Worm (Caenorhabditis elegans) whole organism, L1 larva: ENCODE measurements around the gene swt-5.

Experiments used
- C34B4.2 ChIP-seq: sonication (generic microtip); optimal IDR thresholded peaks from 2 replicates; lab custom pipeline; 2017; ENCODE audit warnings: mild to moderate bottlenecking, missing genetic modification characterization, missing compliant biosample characterization
- F16B12.6 ChIP-seq: fragments of 150-350 bp; optimal IDR thresholded peaks from 2 replicates; lab custom pipeline; 2014; ENCODE audit warnings: missing biosample characterization, missing genetic modification characterization
- aha-1 ChIP-seq: fragments of 150-350 bp; optimal IDR thresholded peaks from 2 replicates; lab custom pipeline; 2014; ENCODE audit warnings: missing biosample characterization, missing genetic modification characterization
- aly-2 ChIP-seq: fragments of 150-350 bp; optimal IDR thresholded peaks from 2 replicates; lab custom pipeline; 2014; ENCODE audit warnings: missing biosample characterization, missing genetic modification characterization
- ama-1 ChIP-seq: fragments of 150-350 bp; optimal IDR thresholded peaks from 2 replicates; lab custom pipeline; 2014
- blmp-1 ChIP-seq: fragments of 150-350 bp; optimal IDR thresholded peaks from 2 replicates; lab custom pipeline; 2014; ENCODE audit warnings: missing biosample characterization, missing genetic modification characterization
- ceh-82 ChIP-seq, 3 experiments: fragments of 150-350 bp in 1 of 3; sonication (generic microtip) in 2 of 3; optimal IDR thresholded peaks; 2 replicates each; lab custom pipeline; 2014 to 2017; ENCODE audit warnings: missing biosample characterization in 3 of 3, missing genetic modification characterization in 3 of 3
- dpl-1 ChIP-seq, 3 experiments: fragments of 150-350 bp in 2 of 3; sonication (generic microtip) in 1 of 3; optimal IDR thresholded peaks; 2 replicates each; lab custom pipeline; 2014 to 2017; ENCODE audit warnings: missing biosample characterization in 3 of 3, missing genetic modification characterization in 3 of 3, missing genetic modification reagents in 3 of 3
- dsc-1 ChIP-seq: sonication (generic microtip); optimal IDR thresholded peaks from 2 replicates; lab custom pipeline; 2016; ENCODE audit warnings: mild to moderate bottlenecking, missing genetic modification characterization, missing compliant biosample characterization
- efl-1 ChIP-seq, 4 experiments: fragments of 150-350 bp; optimal IDR thresholded peaks in 3 of 4; peaks in 1 of 4; 1 replicate in 1 of 4; 2 replicates in 3 of 4; lab custom pipeline; 2014; ENCODE audit warnings: missing biosample characterization in 2 of 4, missing genetic modification characterization in 2 of 4, missing genetic modification reagents in 2 of 4
- egl-13 ChIP-seq: sonication (generic microtip); optimal IDR thresholded peaks from 2 replicates; lab custom pipeline; 2016; ENCODE audit warnings: missing genotype, missing genetic modification reagents, missing genetic modification characterization, missing compliant biosample characterization
- egl-27 ChIP-seq, 2 experiments: fragments of 150-350 bp in 1 of 2; sonication (generic microtip); optimal IDR thresholded peaks; 3 replicates each; lab custom pipeline; 2017 to 2018; ENCODE audit warnings: missing biosample characterization in 2 of 2, missing genetic modification characterization in 2 of 2, missing genetic modification reagents in 2 of 2
- elt-2 ChIP-seq: sonication (generic microtip); optimal IDR thresholded peaks from 2 replicates; lab custom pipeline; 2016; ENCODE audit warnings: missing genetic modification characterization, mild to moderate bottlenecking, inconsistent platforms, missing compliant biosample characterization, missing genetic modification reagents
- fkh-8 ChIP-seq: sonication (generic microtip); optimal IDR thresholded peaks from 2 replicates; lab custom pipeline; 2016; ENCODE audit warnings: mild to moderate bottlenecking, missing genetic modification characterization, missing compliant biosample characterization
- fos-1 ChIP-seq: fragments of 150-350 bp; optimal IDR thresholded peaks from 2 replicates; lab custom pipeline; 2014; ENCODE audit warnings: missing biosample characterization, missing genetic modification characterization
- grh-1 ChIP-seq: fragments of 200-800 bp; sonication (Bioruptor generic); IDR thresholded peaks from 2 replicates; pipeline ENCODE4 v1.3.6; 2022; ENCODE audit warnings: missing genetic modification reagents, missing genetic modification characterization, missing compliant biosample characterization
- hlh-17 ChIP-seq: fragments of 200-800 bp; sonication (Bioruptor generic); optimal IDR thresholded peaks from 2 replicates; lab custom pipeline; 2018; ENCODE audit warnings: missing genetic modification characterization, mild to moderate bottlenecking, missing compliant biosample characterization, moderate library complexity, borderline replicate concordance
- irx-1 ChIP-seq: sonication (generic microtip); optimal IDR thresholded peaks from 2 replicates; lab custom pipeline; 2016; ENCODE audit warnings: missing genetic modification characterization, missing compliant biosample characterization
- isw-1 ChIP-seq: fragments of 200-800 bp; sonication (Bioruptor generic); IDR thresholded peaks from 2 replicates; pipeline ENCODE4 v1.3.6; 2022; ENCODE audit warnings: missing genetic modification characterization, missing compliant biosample characterization
- jun-1 ChIP-seq: fragments of 150-350 bp; optimal IDR thresholded peaks from 2 replicates; lab custom pipeline; 2014; ENCODE audit warnings: missing biosample characterization, missing genetic modification reagents, missing genetic modification characterization
- lin-14 ChIP-seq: fragments of 200-800 bp; sonication (Bioruptor generic); optimal IDR thresholded peaks from 2 replicates; lab custom pipeline; 2018; ENCODE audit warnings: mild to moderate bottlenecking, missing genetic modification characterization, moderate library complexity, missing compliant biosample characterization
- lin-35 ChIP-seq, 2 experiments: fragments of 150-350 bp; optimal IDR thresholded peaks; 2 replicates each; lab custom pipeline; 2014; ENCODE audit warnings: missing biosample characterization in 2 of 2, missing genetic modification characterization in 2 of 2, missing genetic modification reagents in 2 of 2
- lin-39 ChIP-seq: fragments of 150-350 bp; optimal IDR thresholded peaks from 2 replicates; lab custom pipeline; 2014; ENCODE audit warnings: missing biosample characterization, missing genetic modification reagents, missing genetic modification characterization
- lir-3 ChIP-seq: sonication (generic microtip); optimal IDR thresholded peaks from 2 replicates; lab custom pipeline; 2016; ENCODE audit warnings: mild to moderate bottlenecking, missing genetic modification characterization, moderate library complexity, missing compliant biosample characterization; ENCODE audit not compliant: poor library complexity
- lsy-2 ChIP-seq, 2 experiments: fragments of 150-350 bp; optimal IDR thresholded peaks; 2 replicates each; lab custom pipeline; 2014; ENCODE audit warnings: missing biosample characterization in 2 of 2, missing genetic modification characterization in 2 of 2
- mab-9 ChIP-seq: fragments of 200-800 bp; sonication (Bioruptor generic); IDR thresholded peaks from 2 replicates; pipeline ENCODE4 v1.3.6; 2022; ENCODE audit warnings: missing genetic modification reagents, missing genetic modification characterization, missing compliant biosample characterization
- mdl-1 ChIP-seq, 2 experiments: fragments of 150-350 bp; optimal IDR thresholded peaks; 2 replicates each; lab custom pipeline; 2014 to 2017; ENCODE audit warnings: missing biosample characterization in 2 of 2, missing genetic modification characterization in 2 of 2, inconsistent platforms in 1 of 2
- mep-1 ChIP-seq: fragments of 150-350 bp; optimal IDR thresholded peaks from 2 replicates; lab custom pipeline; 2014; ENCODE audit warnings: missing biosample characterization, missing genetic modification characterization
- nhr-11 ChIP-seq: fragments of 150-350 bp; optimal IDR thresholded peaks from 2 replicates; lab custom pipeline; 2014; ENCODE audit warnings: missing biosample characterization, missing genetic modification characterization
- nhr-19 ChIP-seq: fragments of 200-800 bp; sonication (Bioruptor generic); conservative IDR thresholded peaks from 2 replicates; pipeline ENCODE4 v1.3.6; 2022; ENCODE audit warnings: missing genetic modification characterization, missing compliant biosample characterization
- nhr-20 ChIP-seq: sonication (generic microtip); optimal IDR thresholded peaks from 2 replicates; lab custom pipeline; 2016; ENCODE audit warnings: mild to moderate bottlenecking, missing genetic modification characterization, missing compliant biosample characterization
- nhr-71 ChIP-seq: sonication (generic microtip); optimal IDR thresholded peaks from 2 replicates; lab custom pipeline; 2016; ENCODE audit warnings: mild to moderate bottlenecking, missing genetic modification characterization, moderate library complexity, missing compliant biosample characterization
- nhr-90 ChIP-seq: sonication (generic microtip); optimal IDR thresholded peaks from 2 replicates; lab custom pipeline; 2016; ENCODE audit warnings: mild to moderate bottlenecking, missing genetic modification characterization, missing compliant biosample characterization; ENCODE audit not compliant: poor library complexity
- pag-3 ChIP-seq: sonication (generic microtip); optimal IDR thresholded peaks from 2 replicates; lab custom pipeline; 2017; ENCODE audit warnings: missing genetic modification characterization, mild to moderate bottlenecking, missing compliant biosample characterization, antibody characterized with exemption, borderline replicate concordance; ENCODE audit not compliant: insufficient read depth
- pax-3 ChIP-seq: fragments of 200-800 bp; sonication (Bioruptor generic); optimal IDR thresholded peaks from 2 replicates; lab custom pipeline; 2018; ENCODE audit warnings: mild to moderate bottlenecking, missing genetic modification characterization, moderate library complexity, missing compliant biosample characterization
- rnt-1 ChIP-seq: sonication (generic microtip); optimal IDR thresholded peaks from 2 replicates; lab custom pipeline; 2016; ENCODE audit warnings: mild to moderate bottlenecking, missing genetic modification characterization, moderate library complexity, missing compliant biosample characterization
- skn-1 ChIP-seq: fragments of 150-350 bp; optimal IDR thresholded peaks from 2 replicates; lab custom pipeline; 2014; ENCODE audit warnings: missing biosample characterization, missing genetic modification characterization
- snpc-4 ChIP-seq: fragments of 150-350 bp; optimal IDR thresholded peaks from 2 replicates; lab custom pipeline; 2014; ENCODE audit warnings: missing biosample characterization, missing genetic modification characterization
- snu-23 ChIP-seq: sonication (generic microtip); optimal IDR thresholded peaks from 2 replicates; lab custom pipeline; 2016; ENCODE audit warnings: missing genetic modification characterization, missing compliant biosample characterization
- sup-37 ChIP-seq: fragments of 200-800 bp; sonication (Bioruptor generic); optimal IDR thresholded peaks from 2 replicates; lab custom pipeline; 2018; ENCODE audit warnings: mild to moderate bottlenecking, missing genetic modification characterization, missing compliant biosample characterization
- swsn-7 ChIP-seq: sonication (generic microtip); optimal IDR thresholded peaks from 2 replicates; lab custom pipeline; 2016; ENCODE audit warnings: missing genetic modification characterization, missing compliant biosample characterization
- unc-130 ChIP-seq: fragments of 150-350 bp; optimal IDR thresholded peaks from 2 replicates; lab custom pipeline; 2017; ENCODE audit warnings: missing biosample characterization, missing genetic modification characterization, inconsistent platforms
- unc-30 ChIP-seq: sonication (generic microtip); optimal IDR thresholded peaks from 2 replicates; lab custom pipeline; 2017; ENCODE audit warnings: missing biosample characterization, missing genetic modification characterization
- unc-62 ChIP-seq: fragments of 150-350 bp; optimal IDR thresholded peaks from 2 replicates; lab custom pipeline; 2014; ENCODE audit warnings: missing biosample characterization, missing genetic modification reagents, missing genetic modification characterization
- unc-86 ChIP-seq: sonication (generic microtip); optimal IDR thresholded peaks from 2 replicates; lab custom pipeline; 2016; ENCODE audit warnings: missing genetic modification characterization, missing compliant biosample characterization
- vab-15 ChIP-seq: sonication (generic microtip); optimal IDR thresholded peaks from 2 replicates; lab custom pipeline; 2017; ENCODE audit warnings: missing genotype, mild to moderate bottlenecking, missing genetic modification characterization, missing compliant biosample characterization
- xbp-1 ChIP-seq: sonication (generic microtip); optimal IDR thresholded peaks from 2 replicates; lab custom pipeline; 2016; ENCODE audit warnings: missing genetic modification characterization, missing compliant biosample characterization
- zip-4 ChIP-seq: fragments of 200-800 bp; sonication (Bioruptor generic); optimal IDR thresholded peaks from 2 replicates; lab custom pipeline; 2018; ENCODE audit warnings: mild to moderate bottlenecking, missing genetic modification characterization, moderate library complexity, missing compliant biosample characterization
- ztf-4 ChIP-seq: fragments of 150-350 bp; optimal IDR thresholded peaks from 2 replicates; lab custom pipeline; 2014; ENCODE audit warnings: missing biosample characterization, missing genetic modification characterization

swt-5 gene

DNA sequence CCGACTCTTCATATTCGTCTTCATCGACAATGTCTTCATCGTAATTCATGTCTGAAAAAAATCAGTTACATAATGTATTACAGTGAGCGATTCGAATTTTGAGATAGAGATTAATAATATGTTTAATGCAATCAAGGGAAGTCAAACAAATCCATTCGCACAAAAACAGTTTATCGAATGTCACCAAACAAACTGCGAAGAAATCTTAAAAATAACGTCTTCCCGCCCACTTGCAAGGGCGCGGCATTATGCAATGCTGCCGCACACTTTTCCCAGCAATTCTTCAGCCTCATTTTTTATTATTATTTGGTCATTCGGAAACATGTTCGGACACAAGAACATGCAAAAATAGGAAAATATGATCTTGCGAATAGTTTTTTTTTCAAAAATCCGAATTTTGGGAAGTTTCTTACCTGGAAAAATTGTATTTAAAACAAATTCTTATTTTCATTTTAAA is 43.0 kb downstream of the swt-5 start, which contains the start of gene mdf-1 (continued):
- TF ChIP-seq aly-2 (no peak), vab-15 (tag; lab: Kevin White, UChicago) (no peak), lir-3 (tag; lab: Kevin White, UChicago) (peak; percentile 57), pag-3 (no peak), nhr-11 (tag; lab: Kevin White, UChicago) (no peak), C34B4.2 (tag; lab: Kevin White, UChicago) (no peak), egl-27 (tag; optimal IDR thresholded peaks at IDR 0.05; lab: Kevin White, UChicago) (no peak), unc-62 (GFP tag; lab: Kevin White, UChicago) (no peak)

DNA sequence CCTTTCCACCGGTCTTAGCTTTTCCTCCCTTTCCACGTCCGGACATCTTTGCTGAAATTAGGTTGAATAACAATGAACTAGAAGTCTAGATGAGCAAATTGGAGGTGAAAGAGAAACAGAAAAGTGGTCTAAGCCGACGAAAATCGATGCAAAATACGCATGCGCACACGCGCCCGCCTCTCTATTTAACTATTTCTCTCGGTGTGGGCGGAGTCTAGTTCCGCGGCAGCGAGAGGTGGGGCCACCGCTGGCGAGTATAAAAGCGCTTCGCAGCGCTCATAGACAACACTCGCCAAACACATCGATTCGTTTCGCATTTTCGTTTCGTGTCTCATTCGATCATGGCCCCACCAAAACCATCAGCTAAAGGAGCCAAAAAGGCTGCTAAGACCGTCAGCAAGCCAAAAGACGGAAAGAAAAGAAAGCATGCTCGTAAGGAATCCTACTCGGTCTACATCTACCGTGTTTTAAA is 44.1 kb downstream of the swt-5 start, which contains the start of the genes his-35 and his-41:
Gene his-35 (minus strand): TSS at position 51 of the 472 bp plus-strand sequence.
Gene his-41 (plus strand): TSS at position 299 of the 472 bp plus-strand sequence.
- TF ChIP-seq egl-27 (tag; optimal IDR thresholded peaks at IDR 0.05; lab: Kevin White, UChicago) = no peak
- TF ChIP-seq zip-4 (GFP tag; lab: Kevin White, UChicago) = peak; percentile 42
- no peak for TF ChIP-seq aly-2
- TF ChIP-seq dpl-1 (GFP tag; optimal IDR thresholded peaks at IDR 0.05; lab: Kevin White, UChicago) = peak; percentile 9 to 45 (median 43)
- TF ChIP-seq isw-1 = peak; percentile 31; the same call in 1 of the 2 replicates
- 0 out of 2 replicates have a peak, but pooled peaks have one; percentile 14 for TF ChIP-seq grh-1 (GFP tag; lab: Robert Waterston, UW)
- peak; percentile 77 for TF ChIP-seq skn-1 (tag; lab: Kevin White, UChicago)
- peak; percentile 45 for TF ChIP-seq nhr-90
- TF ChIP-seq nhr-20 (tag; lab: Kevin White, UChicago) = peak; percentile 77
- TF ChIP-seq blmp-1 (tag; lab: Kevin White, UChicago) = no peak
- TF ChIP-seq rnt-1 (tag; lab: Kevin White, UChicago) = peak; percentile 42
- TF ChIP-seq efl-1 (optimal IDR thresholded peaks at IDR 0.05; lab: Kevin White, UChicago) = peak; percentile 60 to 63
- TF ChIP-seq efl-1 (GFP tag; optimal IDR thresholded peaks at IDR 0.05 in 1 of 2; lab: Kevin White, UChicago) = peak; percentile 53 to 93
- peak; percentile 75 for TF ChIP-seq snu-23 (GFP tag; lab: Kevin White, UChicago)
- no peak for TF ChIP-seq aha-1 (tag; lab: Kevin White, UChicago)
- TF ChIP-seq lin-14 (GFP tag; lab: Kevin White, UChicago) = peak; percentile 75
- TF ChIP-seq jun-1 (tag; lab: Kevin White, UChicago) = peak; percentile 72
- TF ChIP-seq sup-37 (GFP tag; lab: Kevin White, UChicago) = peak; percentile 16
- peak; percentile 45; the same call in 1 of the 2 replicates for TF ChIP-seq mab-9 (GFP tag; lab: Robert Waterston, UW)
- TF ChIP-seq ztf-4 (tag; lab: Kevin White, UChicago) = no peak
- TF ChIP-seq xbp-1 (tag; lab: Kevin White, UChicago) = peak; percentile 74
- peak; percentile 22 to 57 for TF ChIP-seq lin-35 (GFP tag; optimal IDR thresholded peaks at IDR 0.05; lab: Kevin White, UChicago)
- no peak for TF ChIP-seq pag-3
- TF ChIP-seq fos-1 (tag; lab: Kevin White, UChicago) = peak; percentile 24
- peak; percentile 60 for TF ChIP-seq ama-1 (lab: Kevin White, UChicago)
- TF ChIP-seq unc-130 = peak; percentile 3
- no peak for TF ChIP-seq hlh-17 (GFP tag; lab: Kevin White, UChicago)
- TF ChIP-seq lin-39 = no peak
- peak; percentile 72 for TF ChIP-seq egl-13
- TF ChIP-seq ceh-82 (tag; optimal IDR thresholded peaks at IDR 0.05; lab: Kevin White, UChicago) = peak; percentile 41 to 57 (median 54)
- TF ChIP-seq elt-2 (tag; lab: Kevin White, UChicago) = no peak
- peak; percentile 55 for TF ChIP-seq irx-1 (tag; lab: Kevin White, UChicago)
- TF ChIP-seq mep-1 (tag; lab: Kevin White, UChicago) = peak; percentile 32
- TF ChIP-seq dsc-1 (tag; lab: Kevin White, UChicago) = peak; percentile 83
- peak; percentile 67 for TF ChIP-seq nhr-19 (GFP tag; lab: Robert Waterston, UW)
- TF ChIP-seq unc-86 = peak; percentile 59
- peak; percentile 7 for TF ChIP-seq pax-3 (tag; lab: Kevin White, UChicago)
- peak; percentile 28 for TF ChIP-seq F16B12.6 (tag; lab: Kevin White, UChicago)
- TF ChIP-seq snpc-4 = peak; percentile 12
- TF ChIP-seq mdl-1 (tag; optimal IDR thresholded peaks at IDR 0.05; lab: Kevin White, UChicago) = peak in 1 of 2 experiments; percentile 39
- TF ChIP-seq swsn-7 (tag; lab: Kevin White, UChicago) = peak; percentile 74
- TF ChIP-seq fkh-8 (tag; lab: Kevin White, UChicago) = peak; percentile 69
- no peak for TF ChIP-seq unc-30
- peak; percentile 83 for TF ChIP-seq nhr-71 (tag; lab: Kevin White, UChicago)
- peak; percentile 33 to 47 for TF ChIP-seq lsy-2 (tag; optimal IDR thresholded peaks at IDR 0.05; lab: Kevin White, UChicago)
